Fruit fly (Drosophila melanogaster) whole organism, adult: Measurements from ENCODE around the gene CG33630.

Experiments used
- CG11617 ChIP-seq: fragments of 200-800 bp; sonication (Bioruptor generic); optimal IDR thresholded peaks from 2 replicates; lab custom pipeline; 2017; ENCODE audit warnings: mild to moderate bottlenecking, missing biosample characterization, missing genetic modification reagents, missing genetic modification characterization
- CG12768 ChIP-seq: fragments of 200-800 bp; sonication (Bioruptor generic); optimal IDR thresholded peaks from 2 replicates; lab custom pipeline; 2017; ENCODE audit warnings: missing biosample characterization, missing genetic modification characterization, mild to moderate bottlenecking, moderate library complexity, missing genetic modification reagents
- CG14711 ChIP-seq: fragments of 200-800 bp; sonication (Bioruptor generic); optimal IDR thresholded peaks from 2 replicates; lab custom pipeline; 2018; ENCODE audit warnings: missing biosample characterization, mild to moderate bottlenecking, missing genetic modification characterization, moderate library complexity
- CG1620 ChIP-seq: fragments of 200-800 bp; sonication (Bioruptor generic); optimal IDR thresholded peaks from 2 replicates; lab custom pipeline; 2016; ENCODE audit warnings: missing biosample characterization, missing genetic modification characterization
- CG33017 ChIP-seq: fragments of 200-800 bp; sonication (Bioruptor generic); optimal IDR thresholded peaks from 2 replicates; lab custom pipeline; 2018; ENCODE audit warnings: missing biosample characterization, mild to moderate bottlenecking, missing genetic modification characterization, moderate library complexity
- CG5204 ChIP-seq: fragments of 200-800 bp; sonication (Bioruptor generic); optimal IDR thresholded peaks from 2 replicates; lab custom pipeline; 2016; ENCODE audit warnings: missing biosample characterization, missing genetic modification characterization
- CG7045 ChIP-seq: fragments of 200-800 bp; sonication (Bioruptor generic); optimal IDR thresholded peaks from 2 replicates; lab custom pipeline; 2017; ENCODE audit warnings: missing biosample characterization, mild to moderate bottlenecking, missing genetic modification characterization
- CG7101 ChIP-seq: fragments of 200-800 bp; sonication (Bioruptor generic); optimal IDR thresholded peaks from 2 replicates; lab custom pipeline; 2018; ENCODE audit warnings: missing biosample characterization, mild to moderate bottlenecking, missing genetic modification characterization, moderate library complexity
- Clk ChIP-seq: fragments of 200-800 bp; sonication (Bioruptor generic); optimal IDR thresholded peaks from 2 replicates; lab custom pipeline; 2017; ENCODE audit warnings: missing biosample characterization, missing genetic modification characterization
- Crg-1 ChIP-seq: fragments of 200-800 bp; sonication (Bioruptor generic); optimal IDR thresholded peaks from 2 replicates; lab custom pipeline; 2016; ENCODE audit warnings: missing biosample characterization, missing genetic modification characterization
- Hr96 ChIP-seq: fragments of 200-800 bp; sonication (Bioruptor generic); optimal IDR thresholded peaks from 2 replicates; lab custom pipeline; 2016; ENCODE audit warnings: missing biosample characterization, missing genetic modification characterization
- Mnt ChIP-seq: fragments of 200-800 bp; sonication (Bioruptor generic); optimal IDR thresholded peaks from 2 replicates; lab custom pipeline; 2016; ENCODE audit warnings: missing biosample characterization, mild to moderate bottlenecking, missing genetic modification characterization
- bab1 ChIP-seq: fragments of 200-800 bp; sonication (Bioruptor generic); optimal IDR thresholded peaks from 3 replicates; lab custom pipeline; 2019; ENCODE audit warnings: missing biosample characterization, mild to moderate bottlenecking, missing genetic modification characterization, moderate library complexity
- cic ChIP-seq: fragments of 200-800 bp; sonication (Bioruptor generic); optimal IDR thresholded peaks from 2 replicates; lab custom pipeline; 2017; ENCODE audit warnings: missing biosample characterization, mild to moderate bottlenecking, missing genetic modification characterization, moderate library complexity
- cnc ChIP-seq, 2 experiments: fragments of >200 bp; optimal IDR thresholded peaks; 2 replicates each; lab custom pipeline; 2017
- kay ChIP-seq: fragments of 200-800 bp; sonication (Bioruptor generic); peaks from one replicate; lab custom pipeline; 2016; ENCODE audit warnings: missing biosample characterization, missing genetic modification characterization, borderline replicate concordance
- ovo ChIP-seq: fragments of 200-800 bp; sonication (Bioruptor generic); optimal IDR thresholded peaks from 2 replicates; lab custom pipeline; 2016; ENCODE audit warnings: missing biosample characterization, missing genetic modification characterization
- pad ChIP-seq: fragments of 200-800 bp; sonication (Bioruptor generic); optimal IDR thresholded peaks from 3 replicates; lab custom pipeline; 2017; ENCODE audit warnings: missing biosample characterization, missing genetic modification characterization, mild to moderate bottlenecking, moderate library complexity, missing genetic modification reagents
- tj ChIP-seq: fragments of 200-800 bp; sonication (Bioruptor generic); optimal IDR thresholded peaks from 3 replicates; lab custom pipeline; 2017; ENCODE audit warnings: missing biosample characterization, mild to moderate bottlenecking, missing genetic modification characterization, moderate library complexity
- toe ChIP-seq: fragments of 200-800 bp; sonication (Bioruptor generic); optimal IDR thresholded peaks from 2 replicates; lab custom pipeline; 2016; ENCODE audit warnings: missing biosample characterization, missing genetic modification characterization

The CG33630 gene

dm6 chr3R:10095052-10095451 lies 32.6 kb downstream of the CG33630 start:
- TF ChIP-seq CG14711 (tag; lab: Kevin White, UChicago) (no peak), Mnt (GFP tag; lab: Kevin White, UChicago) (no peak), pad (peak; percentile 4), toe (GFP tag; lab: Kevin White, UChicago) (no peak), cnc (optimal IDR thresholded peaks at IDR 0.05; lab: Kevin White, UChicago) (no peak), kay (GFP tag; lab: Kevin White, UChicago) (peak; percentile 65), ovo (no peak), CG11617 (no peak), CG5204 (GFP tag; lab: Kevin White, UChicago) (no peak)

DNA sequence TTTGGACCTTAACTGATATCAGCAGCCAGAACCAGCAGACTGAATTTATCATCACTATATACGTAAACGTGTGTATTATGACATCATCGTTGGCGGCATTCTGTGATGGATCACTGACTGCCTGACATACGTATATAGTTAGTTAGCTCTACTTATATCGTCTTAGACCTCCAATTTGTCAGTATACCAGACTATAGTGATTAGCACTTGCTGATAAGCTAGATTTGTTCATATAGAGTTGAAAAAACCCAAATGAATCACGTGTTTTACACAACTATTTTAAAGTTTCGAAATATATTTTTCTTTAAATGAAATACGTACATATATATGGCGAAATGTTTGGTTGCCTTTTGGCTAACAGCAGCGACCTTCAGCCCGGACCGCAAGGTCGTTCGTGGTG lies 33.3 kb downstream of the CG33630 start:
- TF ChIP-seq CG7101 (tag; lab: Kevin White, UChicago) (no peak), kay (GFP tag; lab: Kevin White, UChicago) (peak; percentile 90), CG7045 (no peak), CG14711 (tag; lab: Kevin White, UChicago) (no peak)

- TF ChIP-seq Mnt (GFP tag; lab: Kevin White, UChicago), result peak; percentile 35
- TF ChIP-seq CG33017 (tag; lab: Kevin White, UChicago), result peak; percentile 3
- TF ChIP-seq cic (GFP tag; lab: Kevin White, UChicago), result peak; percentile 70
- peak; percentile 26 for TF ChIP-seq CG7045
- no peak for TF ChIP-seq CG14711 (tag; lab: Kevin White, UChicago)
- TF ChIP-seq bab1 (GFP tag; lab: Kevin White, UChicago), result no peak
Measured at dm6 chr3R:10097531-10098295, 35.3 kb downstream of the CG33630 start.

DNA sequence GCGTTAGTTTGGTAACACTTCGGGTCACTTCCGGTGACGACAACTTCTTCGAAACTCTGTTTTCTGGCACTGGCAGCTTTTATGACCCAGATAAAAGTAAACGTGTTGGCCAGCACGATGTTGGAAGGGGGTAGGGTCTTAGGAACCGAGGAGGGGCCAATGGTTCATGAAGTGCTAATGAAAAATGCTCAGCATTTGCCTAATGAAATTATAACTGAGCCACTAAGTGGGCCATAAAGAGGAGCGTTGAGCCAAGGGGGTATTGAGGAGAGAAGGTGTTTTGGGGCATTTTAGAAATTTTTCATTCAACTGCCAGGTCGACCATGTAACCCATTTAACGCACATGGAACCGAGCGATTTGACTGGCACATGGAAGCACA lies 35.9 kb downstream of the CG33630 start:
- TF ChIP-seq Clk (GFP tag; lab: Kevin White, UChicago), result no peak

DNA sequence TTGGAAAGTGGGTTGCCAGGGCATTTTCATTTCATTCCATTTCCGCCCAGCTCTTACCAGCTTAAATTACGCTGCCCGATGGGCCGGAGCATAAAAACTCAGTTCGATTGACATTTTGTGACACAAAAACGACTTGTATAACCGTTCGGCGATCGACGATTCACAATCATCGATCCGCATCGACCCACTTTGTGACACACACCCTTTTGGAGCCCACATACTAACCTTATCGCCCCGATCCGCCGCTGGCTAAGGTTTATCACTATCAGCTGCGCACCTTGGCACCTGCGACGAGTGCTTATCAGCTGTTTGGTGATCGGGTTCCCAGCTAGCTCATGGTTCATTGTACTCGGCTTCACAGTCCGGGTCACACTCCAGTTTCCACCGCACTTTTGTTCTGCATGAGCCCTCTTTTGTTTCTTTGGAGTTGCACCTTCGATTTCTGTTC lies 37.0 kb downstream of the CG33630 start:
- TF ChIP-seq pad (no peak), cic (GFP tag; lab: Kevin White, UChicago) (peak; percentile 30), CG12768 (peak; percentile 71), cnc (optimal IDR thresholded peaks at IDR 0.05; lab: Kevin White, UChicago) (no peak), kay (GFP tag; lab: Kevin White, UChicago) (peak; percentile 24), Clk (GFP tag; lab: Kevin White, UChicago) (no peak), CG7045 (no peak), Mnt (GFP tag; lab: Kevin White, UChicago) (peak; percentile 19), Hr96 (no peak), bab1 (GFP tag; lab: Kevin White, UChicago) (no peak), tj (GFP tag; lab: Kevin White, UChicago) (no peak)

dm6 chr3R:10100498-10101196 lies 38.2 kb downstream of the CG33630 start:
- TF ChIP-seq ovo (no peak), tj (GFP tag; lab: Kevin White, UChicago) (peak; percentile 11), cnc (optimal IDR thresholded peaks at IDR 0.05; lab: Kevin White, UChicago) (no peak), CG14711 (tag; lab: Kevin White, UChicago) (peak; percentile 0), CG7045 (no peak), Crg-1 (GFP tag; lab: Kevin White, UChicago) (no peak), bab1 (GFP tag; lab: Kevin White, UChicago) (peak; percentile 73), cic (GFP tag; lab: Kevin White, UChicago) (no peak), CG1620 (GFP tag; lab: Kevin White, UChicago) (no peak), toe (GFP tag; lab: Kevin White, UChicago) (no peak), kay (GFP tag; lab: Kevin White, UChicago) (peak; percentile 53), CG7101 (tag; lab: Kevin White, UChicago) (no peak), CG11617 (no peak), Clk (GFP tag; lab: Kevin White, UChicago) (peak; percentile 16), CG12768 (no peak), pad (peak; percentile 47)

- TF ChIP-seq tj (GFP tag; lab: Kevin White, UChicago), result no peak
Measured at dm6 chr3R:10106796-10107195, 44.4 kb downstream of the CG33630 start.
